Worm (Caenorhabditis elegans) whole organism, midembryonic: ENCODE data around the gene nhr-41.
A peak's percentile ranks its signal among the peaks of the same experiment; 100 is the strongest.

ENCODE experiments used
- T22C8.4 ChIP-seq: fragments of 200-800 bp; sonication (Bioruptor generic); IDR thresholded peaks from 2 replicates; pipeline ENCODE4 v1.3.6; 2022; ENCODE audit warnings: missing genetic modification characterization, missing compliant biosample characterization
- cog-1 ChIP-seq: sonication (generic microtip); optimal IDR thresholded peaks from 2 replicates; lab custom pipeline; 2016; ENCODE audit warnings: missing genetic modification characterization, missing compliant biosample characterization
- flt-1 ChIP-seq: fragments of 200-800 bp; sonication (Bioruptor generic); IDR thresholded peaks from 2 replicates; pipeline ENCODE4 v1.3.6; 2022; ENCODE audit warnings: missing genetic modification characterization, missing compliant biosample characterization
- klf-2 ChIP-seq: fragments of 200-800 bp; sonication (Bioruptor generic); conservative IDR thresholded peaks from 2 replicates; pipeline ENCODE4 v1.3.6; 2022; ENCODE audit warnings: missing genetic modification reagents, missing genetic modification characterization, missing compliant biosample characterization
- med-1 ChIP-seq: sonication (generic microtip); optimal IDR thresholded peaks from 2 replicates; lab custom pipeline; 2017; ENCODE audit warnings: missing genetic modification characterization, mild to moderate bottlenecking, missing compliant biosample characterization, antibody characterized with exemption, missing genetic modification reagents; ENCODE audit not compliant: insufficient read depth
- ref-1 ChIP-seq: fragments of 200-800 bp; sonication (Bioruptor generic); conservative IDR thresholded peaks from 2 replicates; pipeline ENCODE4 v1.3.6; 2022; ENCODE audit warnings: missing genetic modification reagents, missing genetic modification characterization, missing compliant biosample characterization
- tab-1 ChIP-seq: fragments of 200-800 bp; sonication (Bioruptor generic); IDR thresholded peaks from 2 replicates; pipeline ENCODE4 v1.3.6; 2022; ENCODE audit warnings: missing genetic modification characterization, missing compliant biosample characterization
- ztf-23 ChIP-seq: fragments of 200-800 bp; sonication (Bioruptor generic); IDR thresholded peaks from 2 replicates; pipeline ENCODE4 v1.3.6; 2022; ENCODE audit warnings: missing genetic modification reagents, missing genetic modification characterization, missing compliant biosample characterization
- ztf-29 ChIP-seq: fragments of 200-800 bp; sonication (Bioruptor generic); IDR thresholded peaks from 2 replicates; pipeline ENCODE4 v1.3.6; 2022; ENCODE audit warnings: missing genetic modification reagents, missing genetic modification characterization, missing compliant biosample characterization

Gene nhr-41

ce11 chrIV:1361616-1362228, 24.3 kb upstream of the nhr-41 start:
- TF ChIP-seq ztf-29 (GFP tag; lab: Robert Waterston, UW) (no peak), ref-1 (no peak)

ce11 chrIV:1365771-1366170, 20.2 kb upstream of the nhr-41 start:
- TF ChIP-seq ref-1 (no peak), klf-2 (GFP tag; lab: Robert Waterston, UW) (no peak), med-1 (GFP tag; lab: Kevin White, UChicago) (no peak)

- TF ChIP-seq flt-1 (GFP tag; lab: Robert Waterston, UW) (no peak), ztf-23 (GFP tag; lab: Robert Waterston, UW) (no peak), tab-1 (GFP tag; lab: Robert Waterston, UW) (no peak), med-1 (GFP tag; lab: Kevin White, UChicago) (no peak), klf-2 (GFP tag; lab: Robert Waterston, UW) (no peak), T22C8.4 (GFP tag; lab: Robert Waterston, UW) (no peak), cog-1 (tag; lab: Kevin White, UChicago) (no peak), ztf-29 (GFP tag; lab: Robert Waterston, UW) (no peak), ref-1 (no peak)
Observed at ce11 chrIV:1367041-1367440, 19.0 kb upstream of the nhr-41 start.

- TF ChIP-seq flt-1 (GFP tag; lab: Robert Waterston, UW) (no peak), ref-1 (no peak), tab-1 (GFP tag; lab: Robert Waterston, UW) (no peak), med-1 (GFP tag; lab: Kevin White, UChicago) (no peak), ztf-29 (GFP tag; lab: Robert Waterston, UW) (no peak), ztf-23 (GFP tag; lab: Robert Waterston, UW) (no peak), klf-2 (GFP tag; lab: Robert Waterston, UW) (no peak), T22C8.4 (GFP tag; lab: Robert Waterston, UW) (no peak), cog-1 (tag; lab: Kevin White, UChicago) (no peak)
Observed at ce11 chrIV:1371300-1371699, 14.7 kb upstream of the nhr-41 start.

ce11 chrIV:1375289-1375688, 10.7 kb upstream of the nhr-41 start:
- TF ChIP-seq cog-1 (tag; lab: Kevin White, UChicago) (no peak), med-1 (GFP tag; lab: Kevin White, UChicago) (no peak), klf-2 (GFP tag; lab: Robert Waterston, UW) (no peak), tab-1 (GFP tag; lab: Robert Waterston, UW) (no peak), ref-1 (no peak), flt-1 (GFP tag; lab: Robert Waterston, UW) (no peak), ztf-23 (GFP tag; lab: Robert Waterston, UW) (no peak), ztf-29 (GFP tag; lab: Robert Waterston, UW) (no peak)

- TF ChIP-seq T22C8.4 (GFP tag; lab: Robert Waterston, UW) (0 out of 2 replicates have a peak, but pooled peaks have one; percentile 10), ztf-29 (GFP tag; lab: Robert Waterston, UW) (no peak), ztf-23 (GFP tag; lab: Robert Waterston, UW) (no peak), tab-1 (GFP tag; lab: Robert Waterston, UW) (peak; percentile 48; the same call in 1 of the 2 replicates), flt-1 (GFP tag; lab: Robert Waterston, UW) (peak; percentile 37; the same call in 1 of the 2 replicates)
Observed at ce11 chrIV:1377699-1378098, 8.3 kb upstream of the nhr-41 start.

- TF ChIP-seq tab-1 (GFP tag; lab: Robert Waterston, UW) = no peak
- TF ChIP-seq ztf-29 (GFP tag; lab: Robert Waterston, UW) = no peak
- TF ChIP-seq ref-1 = no peak
- no peak for TF ChIP-seq med-1 (GFP tag; lab: Kevin White, UChicago)
- TF ChIP-seq ztf-23 (GFP tag; lab: Robert Waterston, UW) = no peak
- no peak for TF ChIP-seq klf-2 (GFP tag; lab: Robert Waterston, UW)
- TF ChIP-seq T22C8.4 (GFP tag; lab: Robert Waterston, UW) = no peak
- TF ChIP-seq cog-1 (tag; lab: Kevin White, UChicago) = no peak
- no peak for TF ChIP-seq flt-1 (GFP tag; lab: Robert Waterston, UW)
Observed at ce11 chrIV:1378954-1379353, 7.1 kb upstream of the nhr-41 start.

- no peak for TF ChIP-seq T22C8.4 (GFP tag; lab: Robert Waterston, UW)
- no peak for TF ChIP-seq tab-1 (GFP tag; lab: Robert Waterston, UW)
- no peak for TF ChIP-seq flt-1 (GFP tag; lab: Robert Waterston, UW)
- no peak for TF ChIP-seq cog-1 (tag; lab: Kevin White, UChicago)
- TF ChIP-seq med-1 (GFP tag; lab: Kevin White, UChicago) = no peak
- no peak for TF ChIP-seq ztf-29 (GFP tag; lab: Robert Waterston, UW)
- TF ChIP-seq ztf-23 (GFP tag; lab: Robert Waterston, UW) = no peak
- TF ChIP-seq ref-1 = no peak
- TF ChIP-seq klf-2 (GFP tag; lab: Robert Waterston, UW) = no peak
Observed at ce11 chrIV:1380350-1380749, 5.7 kb upstream of the nhr-41 start.

- TF ChIP-seq tab-1 (GFP tag; lab: Robert Waterston, UW) (no peak), flt-1 (GFP tag; lab: Robert Waterston, UW) (no peak), cog-1 (tag; lab: Kevin White, UChicago) (no peak), med-1 (GFP tag; lab: Kevin White, UChicago) (no peak)
Observed at ce11 chrIV:1381596-1382274, 4.3 kb upstream of the nhr-41 start.
